Fruit fly (Drosophila melanogaster) whole organism, embryonic: Measurements from ENCODE around the gene NijB.
A peak's percentile ranks its signal among the peaks of the same experiment; 100 is the strongest.

Experiments
- ATbp ChIP-seq: fragments of 200-800 bp; sonication (Bioruptor generic); optimal IDR thresholded peaks from 2 replicates; lab custom pipeline; 2017; ENCODE audit warnings: missing biosample characterization, mild to moderate bottlenecking, missing genetic modification characterization, missing genetic modification reagents
- Aef1 ChIP-seq: fragments of 200-800 bp; sonication (Bioruptor generic); IDR thresholded peaks from 3 replicates; pipeline ENCODE4 v1.3.6; 2022; ENCODE audit warnings: missing biosample characterization, missing genetic modification characterization
- CG10979 ChIP-seq: fragments of 200-800 bp; sonication (Bioruptor generic); optimal IDR thresholded peaks from 2 replicates; lab custom pipeline; 2018; ENCODE audit warnings: missing biosample characterization, mild to moderate bottlenecking, missing genetic modification characterization, moderate library complexity
- CG11456 ChIP-seq: fragments of 200-800 bp; sonication (Bioruptor generic); IDR thresholded peaks from 3 replicates; pipeline ENCODE4 v1.3.6; 2022; ENCODE audit warnings: missing biosample characterization, missing genetic modification characterization
- CG11560 ChIP-seq: fragments of 200-800 bp; sonication (Bioruptor generic); IDR thresholded peaks from 3 replicates; pipeline ENCODE4 v1.3.6; 2022; ENCODE audit warnings: missing biosample characterization, missing genetic modification characterization
- CG12104 ChIP-seq: fragments of 200-800 bp; sonication (Bioruptor generic); optimal IDR thresholded peaks from 3 replicates; lab custom pipeline; 2016; ENCODE audit warnings: missing biosample characterization, missing genetic modification characterization
- CG15073 ChIP-seq: fragments of 200-800 bp; sonication (Bioruptor generic); optimal IDR thresholded peaks from 2 replicates; lab custom pipeline; 2016; ENCODE audit warnings: missing biosample characterization, missing genetic modification characterization
- CG15269 ChIP-seq: fragments of 200-800 bp; sonication (Bioruptor generic); optimal IDR thresholded peaks from 2 replicates; lab custom pipeline; 2018; ENCODE audit warnings: missing biosample characterization, mild to moderate bottlenecking, missing genetic modification characterization, moderate library complexity
- CG15601 ChIP-seq: fragments of 200-800 bp; sonication (Bioruptor generic); optimal IDR thresholded peaks from 3 replicates; lab custom pipeline; 2019; ENCODE audit warnings: missing biosample characterization, mild to moderate bottlenecking, missing genetic modification characterization, moderate library complexity
- CG1602 ChIP-seq: fragments of 200-800 bp; sonication (Bioruptor generic); optimal IDR thresholded peaks from 3 replicates; lab custom pipeline; 2016; ENCODE audit warnings: missing biosample characterization, missing genetic modification characterization
- CG16779 ChIP-seq: fragments of 200-800 bp; sonication (Bioruptor generic); IDR thresholded peaks from 2 replicates; pipeline ENCODE4 v1.3.6; 2022; ENCODE audit warnings: missing biosample characterization, missing genetic modification characterization
- CG17612 ChIP-seq: fragments of 200-800 bp; sonication (Bioruptor generic); IDR thresholded peaks from 2 replicates; pipeline ENCODE4 v1.3.6; 2022; ENCODE audit warnings: missing biosample characterization, missing genetic modification characterization
- CG18262 ChIP-seq: fragments of 200-800 bp; optimal IDR thresholded peaks from 3 replicates; lab custom pipeline; 2019; ENCODE audit warnings: missing biosample characterization, mild to moderate bottlenecking, missing genetic modification characterization, moderate library complexity
- CG30020 ChIP-seq: fragments of 200-800 bp; optimal IDR thresholded peaks from 2 replicates; lab custom pipeline; 2019; ENCODE audit warnings: missing biosample characterization, mild to moderate bottlenecking, missing genetic modification characterization, moderate library complexity
- CG30403 ChIP-seq: fragments of 200-800 bp; sonication (Bioruptor generic); optimal IDR thresholded peaks from 3 replicates; lab custom pipeline; 2016; ENCODE audit warnings: missing biosample characterization, missing genetic modification characterization
- CG3065 ChIP-seq: fragments of 200-800 bp; sonication (Bioruptor generic); optimal IDR thresholded peaks from 2 replicates; lab custom pipeline; 2016; ENCODE audit warnings: missing biosample characterization, missing genetic modification characterization
- CG3163 ChIP-seq: fragments of 200-800 bp; sonication (Bioruptor generic); optimal IDR thresholded peaks from 3 replicates; lab custom pipeline; 2016; ENCODE audit warnings: missing biosample characterization, missing genetic modification characterization
- CG4424 ChIP-seq: fragments of 200-800 bp; sonication (Bioruptor generic); optimal IDR thresholded peaks from 3 replicates; lab custom pipeline; 2016; ENCODE audit warnings: missing biosample characterization, missing genetic modification characterization
- CG9437 ChIP-seq: fragments of 200-800 bp; sonication (Bioruptor generic); optimal IDR thresholded peaks from 2 replicates; lab custom pipeline; 2018; ENCODE audit warnings: missing biosample characterization, mild to moderate bottlenecking, missing genetic modification characterization
- CG9797 ChIP-seq: fragments of 200-800 bp; sonication (Bioruptor generic); optimal IDR thresholded peaks from 3 replicates; lab custom pipeline; 2018; ENCODE audit warnings: missing biosample characterization, mild to moderate bottlenecking, missing genetic modification characterization
- CHES-1-like ChIP-seq: fragments of 200-800 bp; sonication (Bioruptor generic); optimal IDR thresholded peaks from 2 replicates; lab custom pipeline; 2016; ENCODE audit warnings: missing biosample characterization, missing genetic modification characterization
- Camta ChIP-seq: fragments of 200-800 bp; sonication (Bioruptor generic); optimal IDR thresholded peaks from 2 replicates; lab custom pipeline; 2016; ENCODE audit warnings: missing biosample characterization, missing genetic modification characterization
- Dbx ChIP-seq: fragments of 200-800 bp; sonication (Bioruptor generic); IDR thresholded peaks from 3 replicates; pipeline ENCODE4 v1.3.6; 2022; ENCODE audit warnings: missing biosample characterization, missing genetic modification characterization
- Doc3 ChIP-seq: fragments of 200-800 bp; sonication (Bioruptor generic); IDR thresholded peaks from 3 replicates; pipeline ENCODE4 v1.3.6; 2022; ENCODE audit warnings: missing biosample characterization, missing genetic modification characterization; ENCODE audit not compliant: partially characterized antibody
- Fer1 ChIP-seq: fragments of 200-800 bp; sonication (Bioruptor generic); optimal IDR thresholded peaks from 2 replicates; lab custom pipeline; 2017; ENCODE audit warnings: missing biosample characterization, mild to moderate bottlenecking, missing genetic modification characterization
- Med ChIP-seq: fragments of 200-800 bp; sonication (Bioruptor generic); peaks from one replicate; lab custom pipeline; 2016; ENCODE audit warnings: missing biosample characterization, missing genetic modification characterization, mild to moderate bottlenecking, inconsistent platforms, moderate library complexity
- Meics ChIP-seq: fragments of 200-800 bp; sonication (Bioruptor generic); optimal IDR thresholded peaks from 2 replicates; lab custom pipeline; 2017; ENCODE audit warnings: missing biosample characterization, mild to moderate bottlenecking, missing genetic modification characterization
- NC2α ChIP-seq: fragments of 200-800 bp; sonication (Bioruptor generic); optimal IDR thresholded peaks from 2 replicates; lab custom pipeline; 2016; ENCODE audit warnings: missing biosample characterization, missing genetic modification characterization
- Neu2 ChIP-seq: fragments of 200-800 bp; sonication (Bioruptor generic); optimal IDR thresholded peaks from 3 replicates; lab custom pipeline; 2016; ENCODE audit warnings: missing biosample characterization, missing genetic modification characterization, borderline replicate concordance
- Oli ChIP-seq: fragments of 200-800 bp; sonication (Bioruptor generic); optimal IDR thresholded peaks from 2 replicates; lab custom pipeline; 2018; ENCODE audit warnings: missing biosample characterization, mild to moderate bottlenecking, missing genetic modification characterization, moderate library complexity
- Optix ChIP-seq: fragments of 200-800 bp; sonication (Bioruptor generic); IDR thresholded peaks from 3 replicates; pipeline ENCODE4 v1.3.6; 2022; ENCODE audit warnings: missing biosample characterization, missing genetic modification characterization
- PHDP ChIP-seq: fragments of 200-800 bp; sonication (Bioruptor generic); optimal IDR thresholded peaks from 3 replicates; lab custom pipeline; 2018; ENCODE audit warnings: missing biosample characterization, mild to moderate bottlenecking, missing genetic modification characterization, moderate library complexity
- Xbp1 ChIP-seq: fragments of 200-800 bp; sonication (Bioruptor generic); optimal IDR thresholded peaks from 3 replicates; lab custom pipeline; 2016; ENCODE audit warnings: missing biosample characterization, mild to moderate bottlenecking, missing genetic modification characterization
- ash1 ChIP-seq: fragments of 200-800 bp; sonication (Bioruptor generic); optimal IDR thresholded peaks from 2 replicates; lab custom pipeline; 2018; ENCODE audit warnings: missing biosample characterization, mild to moderate bottlenecking, missing genetic modification characterization
- az2 ChIP-seq: fragments of 200-800 bp; sonication (Bioruptor generic); optimal IDR thresholded peaks from 3 replicates; lab custom pipeline; 2016; ENCODE audit warnings: missing biosample characterization, missing genetic modification characterization
- chm ChIP-seq: fragments of 200-800 bp; sonication (Bioruptor generic); IDR thresholded peaks from 2 replicates; pipeline ENCODE4 v1.3.6; 2022; ENCODE audit warnings: missing biosample characterization, missing genetic modification characterization
- dysf ChIP-seq: fragments of 200-800 bp; sonication (Bioruptor generic); IDR thresholded peaks from 3 replicates; pipeline ENCODE4 v1.3.6; 2022; ENCODE audit warnings: missing biosample characterization, missing genetic modification characterization
- fd96Cb ChIP-seq: fragments of 200-800 bp; sonication (Bioruptor generic); optimal IDR thresholded peaks from 2 replicates; lab custom pipeline; 2018; ENCODE audit warnings: missing biosample characterization, mild to moderate bottlenecking, missing genetic modification characterization, moderate library complexity
- gce ChIP-seq: fragments of 200-800 bp; sonication (Bioruptor generic); IDR thresholded peaks from 3 replicates; pipeline ENCODE4 v1.3.6; 2022; ENCODE audit warnings: missing biosample characterization, missing genetic modification characterization
- gcm2 ChIP-seq: fragments of 200-800 bp; sonication (Bioruptor generic); optimal IDR thresholded peaks from 2 replicates; lab custom pipeline; 2016; ENCODE audit warnings: missing biosample characterization, missing genetic modification characterization
- gfzf ChIP-seq: fragments of 200-800 bp; sonication (Bioruptor generic); optimal IDR thresholded peaks from 2 replicates; lab custom pipeline; 2016; ENCODE audit warnings: missing biosample characterization, mild to moderate bottlenecking, missing genetic modification characterization, moderate library complexity
- hkb ChIP-seq, 2 experiments: fragments of 200-800 bp in 1 of 2; fragments of >200 bp in 1 of 2; sonication (Bioruptor generic) in 1 of 2; IDR thresholded peaks in 1 of 2; optimal IDR thresholded peaks in 1 of 2; 2 replicates each; pipeline versions ENCODE4 v1.3.6 to Lab custom; 2017 to 2022; ENCODE audit warnings: missing biosample characterization in 1 of 2, missing genetic modification characterization in 1 of 2
- ind ChIP-seq: fragments of 200-800 bp; sonication (Bioruptor generic); optimal IDR thresholded peaks from 3 replicates; lab custom pipeline; 2016; ENCODE audit warnings: missing biosample characterization, missing genetic modification characterization
- knrl ChIP-seq: fragments of 200-800 bp; sonication (Bioruptor generic); IDR thresholded peaks from 3 replicates; pipeline ENCODE4 v1.3.6; 2022; ENCODE audit warnings: missing biosample characterization, missing genetic modification characterization; ENCODE audit not compliant: partially characterized antibody
- lov ChIP-seq, 2 experiments: fragments of 200-800 bp in 1 of 2; fragments of >200 bp in 1 of 2; sonication (Bioruptor generic) in 1 of 2; IDR thresholded peaks in 1 of 2; optimal IDR thresholded peaks in 1 of 2; 2 replicates in 1 of 2; 3 replicates in 1 of 2; pipeline versions ENCODE4 v1.3.6 to Lab custom; 2017 to 2022; ENCODE audit warnings: missing biosample characterization in 1 of 2, missing genetic modification characterization in 1 of 2
- mirr ChIP-seq: fragments of 200-800 bp; sonication (Bioruptor generic); optimal IDR thresholded peaks from 3 replicates; lab custom pipeline; 2018; ENCODE audit warnings: missing biosample characterization, mild to moderate bottlenecking, missing genetic modification characterization
- ro ChIP-seq: fragments of 200-800 bp; sonication (Bioruptor generic); IDR thresholded peaks from 2 replicates; pipeline ENCODE4 v1.3.6; 2022; ENCODE audit warnings: missing biosample characterization, missing genetic modification characterization
- scrt ChIP-seq: fragments of 200-800 bp; sonication (Bioruptor generic); optimal IDR thresholded peaks from 2 replicates; lab custom pipeline; 2018; ENCODE audit warnings: missing biosample characterization, mild to moderate bottlenecking, missing genetic modification characterization, moderate library complexity
- sug ChIP-seq: fragments of 200-800 bp; optimal IDR thresholded peaks from 2 replicates; lab custom pipeline; 2019; ENCODE audit warnings: missing biosample characterization, mild to moderate bottlenecking, missing genetic modification characterization, moderate library complexity
- tio ChIP-seq: fragments of 200-800 bp; sonication (Bioruptor generic); optimal IDR thresholded peaks from 2 replicates; lab custom pipeline; 2017; ENCODE audit warnings: missing biosample characterization, missing genetic modification characterization, inconsistent platforms

Gene NijB

DNA sequence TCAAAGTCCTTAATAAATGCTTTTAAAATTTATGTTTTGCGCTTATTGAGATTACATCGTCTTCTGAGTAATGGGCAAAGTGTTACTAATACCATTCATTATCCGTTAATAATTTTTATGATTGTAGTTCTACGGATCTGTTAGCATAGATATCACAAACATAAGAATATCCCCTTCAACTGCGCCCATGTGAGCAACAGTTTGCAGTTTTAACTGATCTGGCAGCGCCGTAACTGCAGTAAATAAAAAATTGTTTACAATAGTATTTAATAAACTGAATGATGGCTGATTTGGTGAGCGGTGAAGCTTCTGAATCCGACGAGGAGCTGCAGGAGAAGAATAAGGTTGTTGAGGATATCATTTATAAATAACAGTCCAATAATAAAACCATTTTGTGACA, 22.2 kb upstream of the NijB start, which contains the start of gene Blos3 (continued):
- TF ChIP-seq ro (GFP tag; lab: Robert Waterston, UW) (no peak), scrt (GFP tag; lab: Kevin White, UChicago) (peak; percentile 89), knrl (GFP tag; lab: Robert Waterston, UW) (no peak), Med (GFP tag; lab: Kevin White, UChicago) (peak; percentile 93), chm (GFP tag; lab: Robert Waterston, UW) (no peak), CG16779 (GFP tag; lab: Robert Waterston, UW) (no peak), Dbx (GFP tag; lab: Robert Waterston, UW) (no peak), ash1 (GFP tag; lab: Kevin White, UChicago) (no peak), fd96Cb (tag; lab: Kevin White, UChicago) (peak; percentile 36), ind (GFP tag; lab: Kevin White, UChicago) (peak; percentile 52), Meics (GFP tag; lab: Kevin White, UChicago) (peak; percentile 60), CG4424 (GFP tag; lab: Kevin White, UChicago) (peak; percentile 29), lov (optimal IDR thresholded peaks at IDR 0.05; lab: Kevin White, UChicago) (no peak), lov (GFP tag; IDR thresholded peaks at IDR 0.05; lab: Robert Waterston, UW) (no peak), az2 (GFP tag; lab: Kevin White, UChicago) (peak; percentile 62), CG15073 (GFP tag; lab: Kevin White, UChicago) (no peak), CG30020 (peak; percentile 17), sug (tag; lab: Kevin White, UChicago) (no peak), Optix (GFP tag; lab: Robert Waterston, UW) (no peak; the same call in 2 of the 3 replicates), gcm2 (no peak), CG9797 (no peak), hkb (optimal IDR thresholded peaks at IDR 0.05; lab: Kevin White, UChicago) (no peak), hkb (GFP tag; IDR thresholded peaks at IDR 0.05; lab: Robert Waterston, UW) (0 out of 2 replicates have a peak, but pooled peaks have one; percentile 34), CG17612 (GFP tag; lab: Robert Waterston, UW) (no peak), NC2α (GFP tag; lab: Kevin White, UChicago) (peak; percentile 6), ATbp (GFP tag; lab: Kevin White, UChicago) (peak; percentile 57), CG11456 (GFP tag; lab: Robert Waterston, UW) (no peak), Aef1 (GFP tag; lab: Robert Waterston, UW) (peak; percentile 20; the same call in 1 of the 3 replicates), CG30403 (GFP tag; lab: Kevin White, UChicago) (peak; percentile 71), CG3163 (GFP tag; lab: Kevin White, UChicago) (peak; percentile 12), CG15269 (tag; lab: Kevin White, UChicago) (no peak), CHES-1-like (GFP tag; lab: Kevin White, UChicago) (peak; percentile 7), CG18262 (tag; lab: Kevin White, UChicago) (peak; percentile 37), CG3065 (GFP tag; lab: Kevin White, UChicago) (peak; percentile 2), Camta (peak; percentile 37), CG10979 (peak; percentile 51), CG9437 (peak; percentile 13), CG15601 (tag; lab: Kevin White, UChicago) (peak; percentile 6), Neu2 (GFP tag; lab: Kevin White, UChicago) (no peak), Doc3 (GFP tag; lab: Robert Waterston, UW) (no peak), dysf (GFP tag; lab: Robert Waterston, UW) (no peak), CG12104 (peak; percentile 12), tio (peak; percentile 19), PHDP (tag; lab: Kevin White, UChicago) (no peak), CG11560 (tag; lab: Robert Waterston, UW) (no peak), Xbp1 (GFP tag; lab: Kevin White, UChicago) (peak; percentile 61), mirr (no peak), Oli (tag; lab: Kevin White, UChicago) (peak; percentile 15), gce (no peak), gfzf (GFP tag; lab: Kevin White, UChicago) (no peak), CG1602 (GFP tag; lab: Kevin White, UChicago) (peak; percentile 28), Fer1 (GFP tag; lab: Kevin White, UChicago) (peak; percentile 43)
